Worm (Caenorhabditis elegans) whole organism, midembryonic: ENCODE measurements around the gene mvb-12.

Experiments
- T22C8.4 ChIP-seq: fragments of 200-800 bp; sonication (Bioruptor generic); IDR thresholded peaks from 2 replicates; pipeline ENCODE4 v1.3.6; 2022; ENCODE audit warnings: missing genetic modification characterization, missing compliant biosample characterization
- cog-1 ChIP-seq: sonication (generic microtip); optimal IDR thresholded peaks from 2 replicates; lab custom pipeline; 2016; ENCODE audit warnings: missing genetic modification characterization, missing compliant biosample characterization
- flt-1 ChIP-seq: fragments of 200-800 bp; sonication (Bioruptor generic); IDR thresholded peaks from 2 replicates; pipeline ENCODE4 v1.3.6; 2022; ENCODE audit warnings: missing genetic modification characterization, missing compliant biosample characterization
- klf-2 ChIP-seq: fragments of 200-800 bp; sonication (Bioruptor generic); conservative IDR thresholded peaks from 2 replicates; pipeline ENCODE4 v1.3.6; 2022; ENCODE audit warnings: missing genetic modification reagents, missing genetic modification characterization, missing compliant biosample characterization
- med-1 ChIP-seq: sonication (generic microtip); optimal IDR thresholded peaks from 2 replicates; lab custom pipeline; 2017; ENCODE audit warnings: missing genetic modification characterization, mild to moderate bottlenecking, missing compliant biosample characterization, antibody characterized with exemption, missing genetic modification reagents; ENCODE audit not compliant: insufficient read depth
- ref-1 ChIP-seq: fragments of 200-800 bp; sonication (Bioruptor generic); conservative IDR thresholded peaks from 2 replicates; pipeline ENCODE4 v1.3.6; 2022; ENCODE audit warnings: missing genetic modification reagents, missing genetic modification characterization, missing compliant biosample characterization
- tab-1 ChIP-seq: fragments of 200-800 bp; sonication (Bioruptor generic); IDR thresholded peaks from 2 replicates; pipeline ENCODE4 v1.3.6; 2022; ENCODE audit warnings: missing genetic modification characterization, missing compliant biosample characterization
- ztf-23 ChIP-seq: fragments of 200-800 bp; sonication (Bioruptor generic); IDR thresholded peaks from 2 replicates; pipeline ENCODE4 v1.3.6; 2022; ENCODE audit warnings: missing genetic modification reagents, missing genetic modification characterization, missing compliant biosample characterization
- ztf-29 ChIP-seq: fragments of 200-800 bp; sonication (Bioruptor generic); IDR thresholded peaks from 2 replicates; pipeline ENCODE4 v1.3.6; 2022; ENCODE audit warnings: missing genetic modification reagents, missing genetic modification characterization, missing compliant biosample characterization

Gene mvb-12

DNA sequence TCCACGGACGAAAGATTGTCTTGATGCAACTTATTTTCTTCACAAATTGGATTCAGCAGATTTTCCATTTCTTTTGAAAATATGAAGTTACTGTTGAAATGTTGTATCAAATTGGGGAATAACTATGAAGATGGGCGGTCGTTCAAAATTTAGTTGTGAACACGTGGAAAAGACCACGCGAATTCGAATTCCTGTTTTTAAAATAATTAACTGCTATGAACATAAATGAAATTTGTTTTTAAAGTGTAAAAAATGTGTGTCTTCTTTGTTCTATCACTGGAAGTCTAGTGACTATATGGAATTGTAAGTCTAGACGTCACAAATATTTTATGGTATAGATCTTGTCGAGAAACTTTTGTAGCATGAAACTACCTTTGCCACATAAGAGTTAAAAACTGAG, 8.1 kb downstream of the mvb-12 start, which contains the start of gene C06A6.7:
Gene C06A6.7 (minus strand): TSS at position 101 of the 400 bp plus-strand sequence.
- TF ChIP-seq med-1 (GFP tag; lab: Kevin White, UChicago), result no peak
- no peak for TF ChIP-seq cog-1 (tag; lab: Kevin White, UChicago)
- no peak for TF ChIP-seq tab-1 (GFP tag; lab: Robert Waterston, UW)
- no peak for TF ChIP-seq ztf-29
- TF ChIP-seq T22C8.4 (GFP tag; lab: Robert Waterston, UW), result no peak
- TF ChIP-seq ref-1 (GFP tag; lab: Robert Waterston, UW), result no peak
- no peak for TF ChIP-seq klf-2 (GFP tag; lab: Robert Waterston, UW)
- no peak for TF ChIP-seq flt-1 (GFP tag; lab: Robert Waterston, UW)
- TF ChIP-seq ztf-23, result no peak

DNA sequence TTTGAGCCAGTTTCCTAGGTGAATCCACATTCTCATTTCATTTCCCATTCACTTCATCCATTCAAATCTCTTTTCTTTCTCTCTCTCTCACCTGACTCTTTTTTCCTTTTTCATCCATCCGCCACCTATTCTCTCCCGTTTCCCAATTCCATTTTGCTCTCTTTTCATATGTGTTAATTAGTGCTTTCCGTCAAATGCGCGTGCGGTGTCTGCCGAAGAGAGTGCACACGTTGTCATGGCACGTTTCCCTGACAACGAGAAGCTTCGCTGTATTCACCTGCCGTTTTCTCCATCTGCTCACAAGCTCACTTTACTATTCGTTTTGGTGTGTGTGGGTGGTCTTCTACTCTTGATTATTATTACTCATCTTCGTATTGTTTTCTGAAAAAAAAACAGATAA, 9.6 kb downstream of the mvb-12 start:
- TF ChIP-seq ref-1 (GFP tag; lab: Robert Waterston, UW) (no peak), tab-1 (GFP tag; lab: Robert Waterston, UW) (no peak), klf-2 (GFP tag; lab: Robert Waterston, UW) (no peak), ztf-23 (no peak), flt-1 (GFP tag; lab: Robert Waterston, UW) (no peak), cog-1 (tag; lab: Kevin White, UChicago) (no peak), ztf-29 (no peak)

- TF ChIP-seq med-1 (GFP tag; lab: Kevin White, UChicago) (no peak), flt-1 (GFP tag; lab: Robert Waterston, UW) (no peak), tab-1 (GFP tag; lab: Robert Waterston, UW) (no peak), ztf-23 (no peak), ref-1 (GFP tag; lab: Robert Waterston, UW) (no peak), cog-1 (tag; lab: Kevin White, UChicago) (no peak), T22C8.4 (GFP tag; lab: Robert Waterston, UW) (no peak), klf-2 (GFP tag; lab: Robert Waterston, UW) (no peak), ztf-29 (no peak)
Measured at ce11 chrIV:7841218-7841617, 10.9 kb downstream of the mvb-12 start.

- TF ChIP-seq ztf-29, result no peak
- no peak for TF ChIP-seq tab-1 (GFP tag; lab: Robert Waterston, UW)
- no peak for TF ChIP-seq med-1 (GFP tag; lab: Kevin White, UChicago)
- no peak for TF ChIP-seq ztf-23
- TF ChIP-seq cog-1 (tag; lab: Kevin White, UChicago), result no peak
- TF ChIP-seq klf-2 (GFP tag; lab: Robert Waterston, UW), result no peak
- TF ChIP-seq ref-1 (GFP tag; lab: Robert Waterston, UW), result no peak
Measured at ce11 chrIV:7844333-7844973, 14.1 kb downstream of the mvb-12 start.

DNA sequence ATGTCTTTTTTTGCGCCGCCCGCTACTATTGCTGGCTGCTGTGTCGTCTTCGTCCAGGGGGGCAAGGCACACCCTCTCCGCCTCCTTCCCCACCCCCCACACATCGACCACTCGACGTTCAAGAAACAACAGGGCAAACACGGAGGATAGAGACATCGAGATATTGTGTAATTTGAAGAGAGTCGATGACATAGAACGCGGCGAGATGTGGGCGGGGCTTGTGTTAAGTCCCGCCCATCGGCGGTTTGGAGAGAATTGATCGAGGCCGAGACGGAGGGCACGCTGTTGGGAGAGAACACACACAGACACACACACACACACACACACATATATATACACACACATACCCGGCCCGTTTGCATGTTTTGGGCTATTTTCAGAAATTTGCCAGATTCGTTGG, 15.3 kb downstream of the mvb-12 start:
- TF ChIP-seq ref-1 (GFP tag; lab: Robert Waterston, UW) (no peak; the same call in 1 of the 2 replicates), ztf-29 (0 out of 2 replicates have a peak, but pooled peaks have one; percentile 42), cog-1 (tag; lab: Kevin White, UChicago) (peak; percentile 80), med-1 (GFP tag; lab: Kevin White, UChicago) (no peak), ztf-23 (0 out of 2 replicates have a peak, but pooled peaks have one; percentile 50)

DNA sequence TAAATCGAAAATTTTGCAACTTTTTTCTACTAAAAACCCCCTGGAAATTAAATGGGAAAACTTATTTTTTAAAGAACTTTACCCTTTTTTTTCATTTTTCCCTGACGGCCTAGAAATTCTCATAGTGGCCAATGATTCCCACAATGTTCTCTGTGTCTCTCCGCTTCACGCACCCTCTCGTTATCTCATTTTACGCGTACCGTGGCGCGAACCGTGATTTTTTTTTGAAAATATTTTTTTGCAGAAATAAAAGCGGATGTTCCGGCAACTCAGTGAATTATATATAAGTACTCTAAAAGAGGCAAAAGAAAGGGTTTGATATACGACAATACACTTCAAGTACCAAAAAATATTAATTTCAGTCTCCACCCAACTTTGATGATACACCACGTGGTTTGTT, 16.1 kb downstream of the mvb-12 start, which contains the start of gene C06A6.2:
Gene C06A6.2 (plus strand): TSS at position 237 of the 400 bp plus-strand sequence.
- no peak for TF ChIP-seq T22C8.4 (GFP tag; lab: Robert Waterston, UW)
- TF ChIP-seq ref-1 (GFP tag; lab: Robert Waterston, UW), result no peak
- no peak for TF ChIP-seq ztf-23
- no peak for TF ChIP-seq tab-1 (GFP tag; lab: Robert Waterston, UW)
- no peak for TF ChIP-seq klf-2 (GFP tag; lab: Robert Waterston, UW)
- no peak for TF ChIP-seq ztf-29
- no peak for TF ChIP-seq med-1 (GFP tag; lab: Kevin White, UChicago)
- no peak for TF ChIP-seq flt-1 (GFP tag; lab: Robert Waterston, UW)
- no peak for TF ChIP-seq cog-1 (tag; lab: Kevin White, UChicago)

ce11 chrIV:7849235-7849634, 18.9 kb downstream of the mvb-12 start:
- TF ChIP-seq T22C8.4 (GFP tag; lab: Robert Waterston, UW), result no peak
- TF ChIP-seq ref-1 (GFP tag; lab: Robert Waterston, UW), result no peak
- TF ChIP-seq ztf-29, result no peak
- no peak for TF ChIP-seq klf-2 (GFP tag; lab: Robert Waterston, UW)
- TF ChIP-seq tab-1 (GFP tag; lab: Robert Waterston, UW), result no peak
- no peak for TF ChIP-seq cog-1 (tag; lab: Kevin White, UChicago)
- TF ChIP-seq flt-1 (GFP tag; lab: Robert Waterston, UW), result no peak
- TF ChIP-seq ztf-23, result no peak
- TF ChIP-seq med-1 (GFP tag; lab: Kevin White, UChicago), result no peak

- no peak for TF ChIP-seq med-1 (GFP tag; lab: Kevin White, UChicago)
- no peak for TF ChIP-seq ref-1 (GFP tag; lab: Robert Waterston, UW)
- TF ChIP-seq ztf-23, result no peak
- TF ChIP-seq flt-1 (GFP tag; lab: Robert Waterston, UW), result no peak
- no peak for TF ChIP-seq ztf-29
- no peak for TF ChIP-seq tab-1 (GFP tag; lab: Robert Waterston, UW)
Measured at ce11 chrIV:7850329-7850728, 20.0 kb downstream of the mvb-12 start.

DNA sequence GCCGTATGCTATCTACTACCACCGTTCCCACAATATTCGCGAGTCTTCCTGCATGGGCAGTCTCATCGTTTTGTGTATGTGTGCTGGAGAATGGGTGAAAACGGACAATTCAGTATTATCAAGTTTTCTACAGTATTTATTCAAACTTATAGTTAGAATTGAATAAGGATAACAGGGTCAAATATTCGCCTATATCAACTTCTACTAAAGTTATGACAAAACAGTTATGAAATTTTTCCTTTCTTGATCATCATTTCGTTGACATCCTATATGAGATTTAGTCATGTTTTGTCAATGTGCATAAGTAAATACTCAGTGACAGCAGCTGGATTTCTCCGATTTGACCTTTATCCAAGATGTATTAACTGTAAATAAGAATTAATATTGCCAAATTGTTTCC, 21.0 kb downstream of the mvb-12 start:
- TF ChIP-seq flt-1 (GFP tag; lab: Robert Waterston, UW), result no peak
- TF ChIP-seq tab-1 (GFP tag; lab: Robert Waterston, UW), result no peak
- TF ChIP-seq ref-1 (GFP tag; lab: Robert Waterston, UW), result no peak
- TF ChIP-seq klf-2 (GFP tag; lab: Robert Waterston, UW), result no peak
- no peak for TF ChIP-seq ztf-29
- no peak for TF ChIP-seq med-1 (GFP tag; lab: Kevin White, UChicago)
- TF ChIP-seq ztf-23, result no peak
